Fruit fly (Drosophila melanogaster) whole organism, embryonic: ENCODE results near the gene RpL37A.

ENCODE experiments used
- ATbp ChIP-seq: fragments of 200-800 bp; sonication (Bioruptor generic); optimal IDR thresholded peaks from 2 replicates; lab custom pipeline; 2017; ENCODE audit warnings: missing biosample characterization, mild to moderate bottlenecking, missing genetic modification characterization, missing genetic modification reagents
- Atf-2 ChIP-seq: fragments of 200-800 bp; sonication (Bioruptor generic); optimal IDR thresholded peaks from 2 replicates; lab custom pipeline; 2016; ENCODE audit warnings: missing biosample characterization, missing genetic modification characterization
- CG10543 ChIP-seq: fragments of 200-800 bp; sonication (Bioruptor generic); optimal IDR thresholded peaks from 3 replicates; lab custom pipeline; 2017; ENCODE audit warnings: missing biosample characterization, mild to moderate bottlenecking, missing genetic modification characterization, moderate library complexity
- CG11695 ChIP-seq: fragments of 200-800 bp; sonication (Bioruptor generic); IDR thresholded peaks from 3 replicates; pipeline ENCODE4 v1.3.6; 2022; ENCODE audit warnings: missing biosample characterization, missing genetic modification characterization
- CG12071 ChIP-seq: fragments of 200-800 bp; sonication (Bioruptor generic); optimal IDR thresholded peaks from 3 replicates; lab custom pipeline; 2018; ENCODE audit warnings: missing biosample characterization, mild to moderate bottlenecking, missing genetic modification characterization
- CG12236 ChIP-seq: fragments of 200-800 bp; sonication (Bioruptor generic); optimal IDR thresholded peaks from 2 replicates; lab custom pipeline; 2016; ENCODE audit warnings: missing biosample characterization, missing genetic modification characterization
- CG13424 ChIP-seq: fragments of 200-800 bp; sonication (Bioruptor generic); optimal IDR thresholded peaks from 2 replicates; lab custom pipeline; 2019; ENCODE audit warnings: missing biosample characterization, mild to moderate bottlenecking, missing genetic modification characterization, moderate library complexity
- CG14014 ChIP-seq: fragments of 200-800 bp; sonication (Bioruptor generic); IDR thresholded peaks from 2 replicates; pipeline ENCODE4 v1.3.6; 2022; ENCODE audit warnings: missing biosample characterization, missing genetic modification characterization
- CG14710 ChIP-seq: fragments of 200-800 bp; sonication (Bioruptor generic); optimal IDR thresholded peaks from 3 replicates; lab custom pipeline; 2019; ENCODE audit warnings: missing biosample characterization, mild to moderate bottlenecking, missing genetic modification characterization, moderate library complexity
- CG15479 ChIP-seq: fragments of 200-800 bp; sonication (Bioruptor generic); optimal IDR thresholded peaks from 3 replicates; lab custom pipeline; 2019; ENCODE audit warnings: missing biosample characterization, mild to moderate bottlenecking, missing genetic modification characterization, moderate library complexity
- CG1603 ChIP-seq: fragments of 200-800 bp; sonication (Bioruptor generic); optimal IDR thresholded peaks from 2 replicates; lab custom pipeline; 2019; ENCODE audit warnings: missing biosample characterization, mild to moderate bottlenecking, missing genetic modification characterization, moderate library complexity
- CG17568 ChIP-seq: fragments of 200-800 bp; sonication (Bioruptor generic); optimal IDR thresholded peaks from 2 replicates; lab custom pipeline; 2018; ENCODE audit warnings: missing biosample characterization, mild to moderate bottlenecking, missing genetic modification characterization, moderate library complexity
- CG18619 ChIP-seq: fragments of 200-800 bp; sonication (Bioruptor generic); optimal IDR thresholded peaks from 3 replicates; lab custom pipeline; 2017; ENCODE audit warnings: missing biosample characterization, mild to moderate bottlenecking, missing genetic modification characterization
- CG2678 ChIP-seq: fragments of 200-800 bp; sonication (Bioruptor generic); optimal IDR thresholded peaks from 3 replicates; lab custom pipeline; 2019; ENCODE audit warnings: missing biosample characterization, mild to moderate bottlenecking, missing genetic modification characterization, moderate library complexity
- CG31441 ChIP-seq: fragments of 200-800 bp; sonication (Bioruptor generic); IDR thresholded peaks from 2 replicates; pipeline ENCODE4 v1.3.6; 2022; ENCODE audit warnings: missing biosample characterization, missing genetic modification characterization
- CG3281 ChIP-seq: fragments of 200-800 bp; sonication (Bioruptor generic); optimal IDR thresholded peaks from 3 replicates; lab custom pipeline; 2017; ENCODE audit warnings: missing biosample characterization, mild to moderate bottlenecking, missing genetic modification characterization
- CG5180 ChIP-seq: fragments of 200-800 bp; sonication (Bioruptor generic); optimal IDR thresholded peaks from 3 replicates; lab custom pipeline; 2017; ENCODE audit warnings: missing biosample characterization, missing genetic modification characterization, mild to moderate bottlenecking, moderate library complexity, missing genetic modification reagents
- CG8281 ChIP-seq: fragments of 200-800 bp; sonication (Bioruptor generic); optimal IDR thresholded peaks from 2 replicates; lab custom pipeline; 2018; ENCODE audit warnings: missing biosample characterization, mild to moderate bottlenecking, missing genetic modification characterization, moderate library complexity
- CG8290 ChIP-seq, 3 experiments: fragments of 200-800 bp; sonication (Bioruptor generic); optimal IDR thresholded peaks; 2 replicates each; lab custom pipeline; 2016 to 2019; ENCODE audit warnings: missing biosample characterization in 3 of 3, missing genetic modification characterization in 3 of 3, mild to moderate bottlenecking in 2 of 3, moderate library complexity in 1 of 3
- CG8359 ChIP-seq: fragments of 200-800 bp; sonication (Bioruptor generic); optimal IDR thresholded peaks from 2 replicates; lab custom pipeline; 2017; ENCODE audit warnings: missing biosample characterization, mild to moderate bottlenecking, missing genetic modification characterization, borderline replicate concordance
- CG9817 ChIP-seq: fragments of 200-800 bp; sonication (Bioruptor generic); optimal IDR thresholded peaks from 2 replicates; lab custom pipeline; 2018; ENCODE audit warnings: missing biosample characterization, mild to moderate bottlenecking, missing genetic modification characterization, moderate library complexity
- CkIIα-i1 ChIP-seq: fragments of 200-800 bp; sonication (Bioruptor generic); IDR thresholded peaks from 2 replicates; pipeline ENCODE4 v1.3.6; 2022; ENCODE audit warnings: missing biosample characterization, missing genetic modification characterization
- Dref ChIP-seq: fragments of 200-800 bp; sonication (Bioruptor generic); IDR thresholded peaks from 2 replicates; pipeline ENCODE4 v1.3.6; 2022; ENCODE audit warnings: missing biosample characterization, missing genetic modification characterization
- Ets97D ChIP-seq: fragments of 200-800 bp; sonication (Bioruptor generic); optimal IDR thresholded peaks from 3 replicates; lab custom pipeline; 2016; ENCODE audit warnings: missing biosample characterization, missing genetic modification characterization
- HHEX ChIP-seq: fragments of 200-800 bp; sonication (Bioruptor generic); optimal IDR thresholded peaks from 3 replicates; lab custom pipeline; 2017; ENCODE audit warnings: missing biosample characterization, mild to moderate bottlenecking, missing genetic modification characterization, missing genetic modification reagents
- Hmr ChIP-seq: fragments of 200-800 bp; sonication (Bioruptor generic); optimal IDR thresholded peaks from 3 replicates; lab custom pipeline; 2017; ENCODE audit warnings: mild to moderate bottlenecking, missing biosample characterization, missing genetic modification reagents, missing genetic modification characterization
- Med ChIP-seq: fragments of 200-800 bp; sonication (Bioruptor generic); peaks from one replicate; lab custom pipeline; 2016; ENCODE audit warnings: missing biosample characterization, missing genetic modification characterization, mild to moderate bottlenecking, inconsistent platforms, moderate library complexity
- Pdp1 ChIP-seq, 2 experiments: fragments of 200-800 bp; sonication (Bioruptor generic); optimal IDR thresholded peaks; 3 replicates each; lab custom pipeline; 2016; ENCODE audit warnings: missing biosample characterization in 2 of 2, missing genetic modification characterization in 2 of 2, mild to moderate bottlenecking in 1 of 2, moderate library complexity in 1 of 2
- Sox100B ChIP-seq: fragments of 200-800 bp; sonication (Bioruptor generic); optimal IDR thresholded peaks from 3 replicates; lab custom pipeline; 2018; ENCODE audit warnings: missing biosample characterization, mild to moderate bottlenecking, missing genetic modification characterization
- cato ChIP-seq: fragments of 200-800 bp; sonication (Bioruptor generic); optimal IDR thresholded peaks from 2 replicates; lab custom pipeline; 2016; ENCODE audit warnings: missing biosample characterization, missing genetic modification characterization, borderline replicate concordance
- crp ChIP-seq, 2 experiments: fragments of 200-800 bp; sonication (Bioruptor generic); optimal IDR thresholded peaks; 2 replicates in 1 of 2; 3 replicates in 1 of 2; lab custom pipeline; 2017; ENCODE audit warnings: missing biosample characterization in 2 of 2, missing genetic modification characterization in 2 of 2, mild to moderate bottlenecking in 1 of 2, moderate library complexity in 1 of 2
- dmrt11E ChIP-seq: fragments of 200-800 bp; sonication (Bioruptor generic); optimal IDR thresholded peaks from 3 replicates; lab custom pipeline; 2018; ENCODE audit warnings: missing biosample characterization, mild to moderate bottlenecking, missing genetic modification characterization, moderate library complexity
- gem ChIP-seq: fragments of 200-800 bp; sonication (Bioruptor generic); optimal IDR thresholded peaks from 2 replicates; lab custom pipeline; 2019; ENCODE audit warnings: missing biosample characterization, mild to moderate bottlenecking, missing genetic modification characterization, moderate library complexity
- grau ChIP-seq: fragments of 200-800 bp; optimal IDR thresholded peaks from 3 replicates; lab custom pipeline; 2019; ENCODE audit warnings: missing biosample characterization, mild to moderate bottlenecking, missing genetic modification characterization, moderate library complexity
- hbn ChIP-seq: fragments of 200-800 bp; sonication (Bioruptor generic); IDR thresholded peaks from 2 replicates; pipeline ENCODE4 v1.3.6; 2022; ENCODE audit warnings: missing biosample characterization, missing genetic modification characterization; ENCODE audit not compliant: partially characterized antibody
- kah ChIP-seq: fragments of 200-800 bp; sonication (Bioruptor generic); optimal IDR thresholded peaks from 2 replicates; lab custom pipeline; 2018; ENCODE audit warnings: missing biosample characterization, mild to moderate bottlenecking, missing genetic modification characterization
- nerfin-1 ChIP-seq: fragments of 200-800 bp; sonication (Bioruptor generic); optimal IDR thresholded peaks from 3 replicates; lab custom pipeline; 2019; ENCODE audit warnings: missing biosample characterization, mild to moderate bottlenecking, missing genetic modification characterization, moderate library complexity
- nerfin-2 ChIP-seq: fragments of 200-800 bp; sonication (Bioruptor generic); IDR thresholded peaks from 2 replicates; pipeline ENCODE4 v1.3.6; 2022; ENCODE audit warnings: missing biosample characterization, missing genetic modification characterization; ENCODE audit not compliant: partially characterized antibody
- pan ChIP-seq, 4 experiments: fragments of >200 bp in 3 of 4; fragments of 200-800 bp in 1 of 4; sonication (Bioruptor generic) in 1 of 4; optimal IDR thresholded peaks in 3 of 4; IDR thresholded peaks in 1 of 4; 2 replicates each; pipeline versions ENCODE4 v1.3.6 to Lab custom; 2017 to 2022; ENCODE audit warnings: missing biosample characterization in 2 of 4, missing genetic modification characterization in 2 of 4, mixed read lengths in 1 of 4
- pho ChIP-seq: fragments of 200-800 bp; sonication (Bioruptor generic); optimal IDR thresholded peaks from 2 replicates; lab custom pipeline; 2016; ENCODE audit warnings: missing biosample characterization, missing genetic modification characterization
- scrt ChIP-seq: fragments of 200-800 bp; sonication (Bioruptor generic); optimal IDR thresholded peaks from 2 replicates; lab custom pipeline; 2018; ENCODE audit warnings: missing biosample characterization, mild to moderate bottlenecking, missing genetic modification characterization, moderate library complexity
- sens ChIP-seq: fragments of 200-800 bp; sonication (Bioruptor generic); peaks from one replicate; lab custom pipeline; 2016; ENCODE audit warnings: missing biosample characterization, missing genetic modification characterization
- ssp ChIP-seq: fragments of 200-800 bp; sonication (Bioruptor generic); IDR thresholded peaks from 2 replicates; pipeline ENCODE4 v1.3.6; 2022; ENCODE audit warnings: missing biosample characterization, missing genetic modification characterization
- tap ChIP-seq: fragments of 200-800 bp; optimal IDR thresholded peaks from 3 replicates; lab custom pipeline; 2019; ENCODE audit warnings: missing biosample characterization, mild to moderate bottlenecking, missing genetic modification characterization, moderate library complexity
- unc-4 ChIP-seq: fragments of 200-800 bp; sonication (Bioruptor generic); IDR thresholded peaks from 2 replicates; pipeline ENCODE4 v1.3.6; 2022; ENCODE audit warnings: missing biosample characterization, missing genetic modification characterization; ENCODE audit not compliant: partially characterized antibody
- wek ChIP-seq: fragments of 200-800 bp; sonication (Bioruptor generic); optimal IDR thresholded peaks from 3 replicates; lab custom pipeline; 2018; ENCODE audit warnings: missing biosample characterization, mild to moderate bottlenecking, missing genetic modification characterization, moderate library complexity

The RpL37A gene

dm6 chr2L:5113480-5114118 lies 42.8 kb downstream of the RpL37A start:
- TF ChIP-seq Hmr (GFP tag; lab: Kevin White, UChicago) = peak; percentile 36
- TF ChIP-seq gem (tag; lab: Kevin White, UChicago) = peak; percentile 11
- no peak for TF ChIP-seq CG15479 (GFP tag; lab: Kevin White, UChicago)
- TF ChIP-seq CG18619 = no peak
- peak; percentile 38 for TF ChIP-seq kah (GFP tag; lab: Kevin White, UChicago)
- peak; percentile 52 for TF ChIP-seq CG5180 (GFP tag; lab: Kevin White, UChicago)
- peak; percentile 32 for TF ChIP-seq ATbp (GFP tag; lab: Kevin White, UChicago)
- TF ChIP-seq crp (GFP tag; optimal IDR thresholded peaks at IDR 0.05; lab: Kevin White, UChicago) = no peak
- TF ChIP-seq scrt (GFP tag; lab: Kevin White, UChicago) = peak; percentile 10
- 0 out of 3 replicates have a peak, but pooled peaks have one; percentile 11 for TF ChIP-seq CG11695 (GFP tag; lab: Robert Waterston, UW)
- TF ChIP-seq dmrt11E = no peak
- TF ChIP-seq CG13424 = no peak
- no peak for TF ChIP-seq pho (GFP tag; lab: Kevin White, UChicago)
- TF ChIP-seq Ets97D = no peak
- TF ChIP-seq Pdp1 (GFP tag; optimal IDR thresholded peaks at IDR 0.05; lab: Kevin White, UChicago) = peak in 1 of 2 experiments; percentile 66
- peak; percentile 19 for TF ChIP-seq CG8281 (tag; lab: Kevin White, UChicago)
- TF ChIP-seq ssp (GFP tag; lab: Robert Waterston, UW) = no peak
- TF ChIP-seq CG8359 (GFP tag; lab: Kevin White, UChicago) = no peak
- no peak for TF ChIP-seq CkIIα-i1 (GFP tag; lab: Robert Waterston, UW)
- peak; percentile 42 for TF ChIP-seq Sox100B (GFP tag; lab: Kevin White, UChicago)
- no peak for TF ChIP-seq cato
- TF ChIP-seq Dref (GFP tag; lab: Robert Waterston, UW) = no peak
- peak; percentile 63 for TF ChIP-seq wek (GFP tag; lab: Kevin White, UChicago)
- TF ChIP-seq CG1603 (tag; lab: Kevin White, UChicago) = peak; percentile 16
- peak; percentile 13 for TF ChIP-seq CG10543 (GFP tag; lab: Kevin White, UChicago)
- TF ChIP-seq tap (tag; lab: Kevin White, UChicago) = peak; percentile 44
- peak; percentile 12 for TF ChIP-seq CG17568 (GFP tag; lab: Kevin White, UChicago)
- peak; percentile 7 for TF ChIP-seq nerfin-1 (tag; lab: Kevin White, UChicago)
- no peak for TF ChIP-seq CG9817 (tag; lab: Kevin White, UChicago)
- TF ChIP-seq CG2678 = peak; percentile 43
- peak; percentile 15 for TF ChIP-seq CG3281 (GFP tag; lab: Kevin White, UChicago)
- no peak for TF ChIP-seq CG12236 (GFP tag; lab: Kevin White, UChicago)
- peak; percentile 38; the same call in 1 of the 2 replicates for TF ChIP-seq CG14014 (GFP tag; lab: Robert Waterston, UW)
- no peak for TF ChIP-seq CG8290 (GFP tag; optimal IDR thresholded peaks at IDR 0.05; lab: Kevin White, UChicago)
- TF ChIP-seq CG8290 (tag; optimal IDR thresholded peaks at IDR 0.05; lab: Kevin White, UChicago) = peak in 1 of 2 experiments; percentile 48
- 0 out of 2 replicates have a peak, but pooled peaks have one; percentile 11 for TF ChIP-seq CG31441 (GFP tag; lab: Robert Waterston, UW)
- no peak for TF ChIP-seq Atf-2
- no peak for TF ChIP-seq nerfin-2 (GFP tag; lab: Robert Waterston, UW)
- TF ChIP-seq grau (tag; lab: Kevin White, UChicago) = peak; percentile 43
- TF ChIP-seq pan (optimal IDR thresholded peaks at IDR 0.05; lab: Kevin White, UChicago) = no peak
- peak in 1 of 2 experiments; percentile 10 for TF ChIP-seq pan (GFP tag; optimal IDR thresholded peaks at IDR 0.05 in 1 of 2, IDR thresholded peaks at IDR 0.05 in 1 of 2)
- TF ChIP-seq HHEX = peak; percentile 35
- TF ChIP-seq hbn (GFP tag; lab: Robert Waterston, UW) = no peak
- TF ChIP-seq CG14710 (tag; lab: Kevin White, UChicago) = no peak
- TF ChIP-seq CG12071 (GFP tag; lab: Kevin White, UChicago) = peak; percentile 56
- peak; percentile 73 for TF ChIP-seq sens (GFP tag; lab: Kevin White, UChicago)
- TF ChIP-seq Med (GFP tag; lab: Kevin White, UChicago) = peak; percentile 85
- TF ChIP-seq unc-4 (GFP tag; lab: Robert Waterston, UW) = no peak
